Worm (Caenorhabditis elegans): ENCODE results near the gene nspe-3.

Gene nspe-3

DNA sequence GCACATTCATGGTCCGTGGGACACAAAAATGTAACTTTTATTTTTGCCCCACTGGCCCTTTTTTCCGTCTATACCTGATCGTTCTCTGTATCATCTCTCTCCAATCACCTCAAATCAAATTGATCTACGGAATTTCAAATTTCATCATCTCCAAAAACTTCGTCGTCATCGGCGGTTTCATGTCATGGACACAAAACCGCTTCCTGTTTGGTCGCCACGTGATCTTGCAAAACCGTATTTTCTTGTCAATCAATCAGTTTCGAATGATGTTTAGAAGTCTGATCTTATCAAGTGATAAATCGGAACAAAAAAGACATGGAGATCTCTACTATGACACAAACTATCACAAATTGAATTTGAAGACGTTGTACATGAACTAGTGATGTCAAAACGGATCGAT, 8.0 kb downstream of the nspe-3 start (continued):
- TF ChIP-seq jun-1 (tag; optimal IDR thresholded peaks at IDR 0.05) = no peak
- TF ChIP-seq lin-35 (GFP tag; optimal IDR thresholded peaks at IDR 0.05) = peak in 1 of 2 experiments; percentile 74
- TF ChIP-seq grh-1 (GFP tag; IDR thresholded peaks at IDR 0.05) = peak; percentile 73
- TF ChIP-seq egl-13 (tag; optimal IDR thresholded peaks at IDR 0.05) = no peak
- TF ChIP-seq snu-23 (GFP tag; optimal IDR thresholded peaks at IDR 0.05) = peak; percentile 62
- peak; percentile 66 for TF ChIP-seq nhr-47 (tag; optimal IDR thresholded peaks at IDR 0.05)
- no peak for TF ChIP-seq ces-1 (GFP tag; optimal IDR thresholded peaks at IDR 0.05)

- no peak for TF ChIP-seq blmp-1 (tag; optimal IDR thresholded peaks at IDR 0.05)
Measured at ce11 chrII:12626120-12626624, 8.5 kb downstream of the nspe-3 start.

DNA sequence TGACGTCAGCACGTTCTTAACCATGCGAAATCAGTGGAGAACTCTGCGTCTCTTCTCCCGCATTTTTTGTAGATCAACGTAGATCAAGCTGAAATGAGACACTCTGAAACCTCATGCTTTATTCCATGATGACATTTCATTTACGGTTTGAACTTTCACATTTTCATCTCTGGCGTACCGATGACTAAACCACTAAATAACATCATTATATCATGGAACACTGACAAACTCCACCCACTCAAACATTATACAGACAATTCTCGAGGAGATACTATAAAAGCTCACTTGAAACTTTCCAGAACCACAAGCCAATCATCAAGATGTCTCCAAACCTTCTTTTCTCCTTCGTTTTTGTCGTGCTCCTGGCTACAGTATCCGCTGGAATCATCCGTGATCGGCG, 9.2 kb downstream of the nspe-3 start, which contains the start of gene nspe-7:
nspe-7 (plus strand) TSS at position 301 of the 400 bp plus-strand sequence.
- no peak for TF ChIP-seq fkh-10 (GFP tag; optimal IDR thresholded peaks at IDR 0.05)
- no peak for TF ChIP-seq F16B12.6 (tag; optimal IDR thresholded peaks at IDR 0.05)
- no peak for TF ChIP-seq lin-15B (tag; optimal IDR thresholded peaks at IDR 0.05)
- TF ChIP-seq tlp-1 (tag; optimal IDR thresholded peaks at IDR 0.05) = no peak
- TF ChIP-seq isw-1 (GFP tag; IDR thresholded peaks at IDR 0.05) = no peak
- TF ChIP-seq pag-3 (tag; optimal IDR thresholded peaks at IDR 0.05; ENCODE audit: borderline replicate concordance, insufficient read depth) = no peak

DNA sequence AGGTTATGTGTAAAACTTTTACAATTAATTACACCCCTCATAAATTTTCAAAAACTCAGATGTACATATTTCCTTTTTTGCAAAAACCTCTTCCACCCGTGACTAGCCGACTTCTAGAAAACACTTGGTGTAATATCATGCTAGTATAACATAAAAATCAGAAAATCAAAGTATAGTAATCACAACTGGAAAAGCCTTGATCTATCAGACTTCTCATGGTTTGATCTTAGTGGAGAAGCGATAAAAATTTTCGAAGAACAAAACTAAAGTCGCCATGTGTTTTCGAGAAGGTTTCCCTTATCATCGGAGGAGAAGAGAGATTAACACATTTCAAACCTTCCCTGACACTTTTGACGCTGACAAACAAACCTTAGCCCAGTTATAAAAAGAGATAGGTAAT, 10.9 kb downstream of the nspe-3 start, which contains the start of gene nspe-5:
nspe-5 (plus strand) TSS at position 301 of the 400 bp plus-strand sequence.
- no peak for TF ChIP-seq nhr-19 (GFP tag; conservative IDR thresholded peaks at IDR 0.05)
- peak; percentile 34 for TF ChIP-seq nhr-20 (tag; optimal IDR thresholded peaks at IDR 0.05)
- peak; percentile 4 for TF ChIP-seq nhr-85 (tag)
- no peak for TF ChIP-seq C04F5.9 (tag; optimal IDR thresholded peaks at IDR 0.05)
- TF ChIP-seq efl-1 (optimal IDR thresholded peaks at IDR 0.05) = no peak
- TF ChIP-seq efl-1 (GFP tag; optimal IDR thresholded peaks at IDR 0.05 in 1 of 2) = peak in 1 of 2 experiments; percentile 18
- no peak for TF ChIP-seq fkh-4 (tag; optimal IDR thresholded peaks at IDR 0.05; ENCODE audit: borderline replicate concordance)
- peak; percentile 1 for TF ChIP-seq lin-14 (GFP tag; optimal IDR thresholded peaks at IDR 0.05)
- no peak for TF ChIP-seq egl-13 (tag; optimal IDR thresholded peaks at IDR 0.05)
- TF ChIP-seq ztf-11 (tag; optimal IDR thresholded peaks at IDR 0.05) = no peak
- TF ChIP-seq snu-23 (GFP tag; optimal IDR thresholded peaks at IDR 0.05) = peak; percentile 10
- no peak for TF ChIP-seq lin-15B (tag; optimal IDR thresholded peaks at IDR 0.05)
- no peak for TF ChIP-seq zag-1 (tag; optimal IDR thresholded peaks at IDR 0.05)
- TF ChIP-seq ztf-4 (tag; optimal IDR thresholded peaks at IDR 0.05) = no peak
- TF ChIP-seq lir-3 (tag; optimal IDR thresholded peaks at IDR 0.05; ENCODE audit: poor library complexity) = no peak
- TF ChIP-seq grh-1 (GFP tag; IDR thresholded peaks at IDR 0.05) = no peak
- TF ChIP-seq elt-3 (tag; optimal IDR thresholded peaks at IDR 0.05) = peak in 1 of 6 experiments; percentile 21
- TF ChIP-seq pag-3 (tag; optimal IDR thresholded peaks at IDR 0.05; ENCODE audit: borderline replicate concordance, insufficient read depth) = no peak
- no peak for TF ChIP-seq irx-1 (tag; optimal IDR thresholded peaks at IDR 0.05)
- TF ChIP-seq blmp-1 (tag; optimal IDR thresholded peaks at IDR 0.05) = peak; percentile 12

DNA sequence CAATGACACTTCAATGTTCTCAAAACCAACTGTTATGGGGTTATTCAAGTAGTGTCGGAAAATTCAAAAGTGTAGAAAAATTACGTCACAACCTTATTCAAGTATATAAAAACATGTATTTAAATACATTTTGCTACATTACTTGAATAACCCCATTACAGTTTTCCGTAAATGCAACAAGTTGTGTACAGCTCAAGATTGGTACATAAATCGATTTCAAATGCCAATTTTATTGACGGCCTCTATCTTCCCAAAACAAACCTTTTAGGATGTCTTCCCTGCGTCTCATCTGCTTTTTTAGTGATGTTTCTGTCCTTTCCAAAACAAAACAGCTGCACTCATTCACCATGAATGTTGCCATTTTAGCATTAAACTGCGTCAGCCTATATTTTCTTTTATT, 11.7 kb downstream of the nspe-3 start, which contains the start of gene Y38E10A.28:
Y38E10A.28 (plus strand) TSS at position 301 of the 400 bp plus-strand sequence.
- no peak for TF ChIP-seq pax-3 (tag; optimal IDR thresholded peaks at IDR 0.05)
- no peak for TF ChIP-seq C04F5.9 (tag; optimal IDR thresholded peaks at IDR 0.05)
- no peak for TF ChIP-seq egl-27 (tag; optimal IDR thresholded peaks at IDR 0.05)
- no peak for TF ChIP-seq nhr-77 (tag; optimal IDR thresholded peaks at IDR 0.05)

- no peak for TF ChIP-seq egl-27 (tag; optimal IDR thresholded peaks at IDR 0.05)
- no peak for TF ChIP-seq snu-23 (GFP tag; optimal IDR thresholded peaks at IDR 0.05)
- no peak for TF ChIP-seq dsc-1 (tag; optimal IDR thresholded peaks at IDR 0.05)
- no peak for TF ChIP-seq fkh-8 (tag; optimal IDR thresholded peaks at IDR 0.05)
- no peak for TF ChIP-seq ces-1 (GFP tag; optimal IDR thresholded peaks at IDR 0.05)
- TF ChIP-seq ztf-11 (tag; optimal IDR thresholded peaks at IDR 0.05) = no peak
- no peak for TF ChIP-seq rnt-1 (tag; optimal IDR thresholded peaks at IDR 0.05)
- no peak for TF ChIP-seq xbp-1 (tag; optimal IDR thresholded peaks at IDR 0.05)
- no peak for TF ChIP-seq ama-1 (optimal IDR thresholded peaks at IDR 0.05)
- TF ChIP-seq lin-14 (GFP tag; optimal IDR thresholded peaks at IDR 0.05) = no peak
- TF ChIP-seq egl-13 (tag; optimal IDR thresholded peaks at IDR 0.05) = no peak
- no peak for TF ChIP-seq ceh-90 (tag; optimal IDR thresholded peaks at IDR 0.05)
- no peak for TF ChIP-seq efl-1 (optimal IDR thresholded peaks at IDR 0.05)
- peak in 1 of 2 experiments; percentile 18 for TF ChIP-seq efl-1 (GFP tag; optimal IDR thresholded peaks at IDR 0.05 in 1 of 2)
- no peak for TF ChIP-seq nhr-11 (tag; optimal IDR thresholded peaks at IDR 0.05)
- peak; percentile 53 for TF ChIP-seq nhr-85 (tag)
Measured at ce11 chrII:12630888-12631287, 13.2 kb downstream of the nspe-3 start, which contains the start of gene Y38E10A.34. Gene Y38E10A.34, plus strand, starts transcription at chrII:12631188.
